Worm (Caenorhabditis elegans): Measurements from ENCODE around the gene T24E12.13.

T24E12.13 gene

DNA sequence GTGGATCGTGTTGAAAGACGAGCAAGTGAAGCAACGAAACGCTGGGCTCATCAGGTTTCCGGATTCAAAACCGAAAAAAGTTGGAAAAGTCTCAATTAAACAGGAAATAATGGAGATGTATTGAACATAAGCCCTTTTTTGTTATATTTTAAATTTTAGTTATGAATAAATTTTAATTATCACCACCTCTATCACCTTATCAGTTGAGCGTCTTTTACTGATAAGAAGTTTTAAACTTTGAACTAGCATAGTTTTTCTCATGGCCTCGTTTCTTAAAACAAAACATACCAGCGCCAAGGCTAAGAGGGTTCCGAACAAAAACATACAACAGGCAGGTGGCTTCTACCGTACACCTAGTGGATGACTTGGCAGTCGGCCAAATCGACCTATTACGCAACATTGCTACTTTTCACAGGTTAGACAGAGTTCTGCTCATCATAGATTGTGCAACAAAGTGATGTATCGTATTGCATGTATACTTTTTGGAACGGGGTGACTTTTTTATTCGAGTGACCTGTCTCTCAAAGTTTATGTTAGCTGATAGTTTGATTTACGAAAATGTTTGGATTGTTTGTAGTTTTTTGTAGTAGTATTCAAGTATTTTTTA lies 1.2 kb downstream of the T24E12.13 start:
- TF ChIP-seq mxl-1 (tag; optimal IDR thresholded peaks at IDR 0.05) (no peak), gei-17 (GFP tag; optimal IDR thresholded peaks at IDR 0.05) (no peak), sptf-2 (GFP tag; optimal IDR thresholded peaks at IDR 0.05) (no peak), him-1 (tag; optimal IDR thresholded peaks at IDR 0.05) (no peak), lin-35 (GFP tag; optimal IDR thresholded peaks at IDR 0.05) (no peak), sdz-38 (tag; optimal IDR thresholded peaks at IDR 0.05) (no peak), C06A6.2 (GFP tag; conservative IDR thresholded peaks at IDR 0.05) (no peak), D2030.7 (GFP tag; IDR thresholded peaks at IDR 0.05) (no peak), mcd-1 (GFP tag; IDR thresholded peaks at IDR 0.05) (no peak), hmg-1.2 (GFP tag; IDR thresholded peaks at IDR 0.05) (no peak), tbx-9 (tag; optimal IDR thresholded peaks at IDR 0.05; ENCODE audit: borderline replicate concordance) (no peak), snpc-1.1 (tag; optimal IDR thresholded peaks at IDR 0.05; ENCODE audit: insufficient read depth) (no peak)

DNA sequence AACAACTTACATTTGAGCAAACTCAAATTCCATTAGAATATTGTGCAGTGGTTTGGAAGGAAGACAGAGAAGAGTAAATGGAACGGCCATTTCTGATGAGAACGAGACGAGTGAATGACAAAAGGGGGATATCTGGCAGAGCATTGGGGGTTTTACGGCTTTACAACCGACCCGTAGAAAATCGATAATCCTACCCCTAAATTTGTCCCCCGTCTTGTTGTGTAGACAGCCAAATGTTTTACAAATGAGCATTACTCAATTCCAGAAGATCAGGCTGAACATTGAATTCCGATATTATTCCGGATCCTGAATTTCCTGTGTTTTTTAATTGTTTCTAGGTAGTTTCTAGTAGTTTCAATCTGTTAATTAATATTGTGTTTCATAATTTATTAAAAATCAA lies 6.1 kb downstream of the T24E12.13 start, which contains the start of gene fbxb-99:
Gene fbxb-99 (minus strand): TSS at position 101 of the 400 bp plus-strand sequence.
- TF ChIP-seq ekl-4 (GFP tag; IDR thresholded peaks at IDR 0.05) (no peak), B0261.1 (tag; optimal IDR thresholded peaks at IDR 0.05) (no peak), lin-26 (GFP tag; IDR thresholded peaks at IDR 0.05) (no peak), hlh-26 (GFP tag; conservative IDR thresholded peaks at IDR 0.05) (no peak), tlf-1 (GFP tag; optimal IDR thresholded peaks at IDR 0.05) (no peak), pbrm-1 (GFP tag; IDR thresholded peaks at IDR 0.05) (no peak)

DNA sequence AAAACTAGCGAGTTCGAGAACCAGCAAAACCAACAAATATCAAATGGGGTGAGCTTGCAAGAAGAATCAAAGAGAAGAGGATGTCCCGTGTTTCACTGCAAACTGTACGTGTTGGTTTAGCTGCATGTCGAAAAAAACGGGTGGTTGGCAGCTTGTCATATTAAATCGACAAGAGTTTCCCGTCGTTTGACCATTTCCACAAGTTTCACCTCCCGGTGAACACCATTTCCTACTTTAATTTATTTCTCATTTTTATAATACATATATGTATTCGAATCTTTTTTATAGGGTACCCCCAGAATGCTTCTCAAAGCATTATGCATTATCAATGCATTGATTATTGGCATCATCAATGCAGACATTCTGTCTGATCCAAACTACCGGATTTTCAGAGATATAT lies 8.1 kb downstream of the T24E12.13 start, which contains the start of gene Y8A9A.2:
Gene Y8A9A.2 (plus strand): TSS at position 301 of the 400 bp plus-strand sequence.
- TF ChIP-seq cebp-1 (GFP tag; IDR thresholded peaks at IDR 0.05) (no peak), cebp-1 (tag; optimal IDR thresholded peaks at IDR 0.05) (no peak), aptf-3 (GFP tag; IDR thresholded peaks at IDR 0.05) (no peak), F39B2.1 (GFP tag; IDR thresholded peaks at IDR 0.05) (no peak), repo-1 (tag; optimal IDR thresholded peaks at IDR 0.05) (no peak), F49E8.2 (tag; optimal IDR thresholded peaks at IDR 0.05; ENCODE audit: insufficient read depth) (no peak), Y53F4B.3 (GFP tag; IDR thresholded peaks at IDR 0.05) (no peak), unc-130 (GFP tag; optimal IDR thresholded peaks at IDR 0.05) (no peak), ztf-22 (GFP tag; optimal IDR thresholded peaks at IDR 0.05) (no peak), ZK185.1 (tag; optimal IDR thresholded peaks at IDR 0.05; ENCODE audit: poor library complexity, severe bottlenecking) (no peak), egrh-3 (GFP tag; IDR thresholded peaks at IDR 0.05) (no peak), Y95B8A.8 (GFP tag; IDR thresholded peaks at IDR 0.05) (no peak), lag-1 (GFP tag; IDR thresholded peaks at IDR 0.05) (no peak)

DNA sequence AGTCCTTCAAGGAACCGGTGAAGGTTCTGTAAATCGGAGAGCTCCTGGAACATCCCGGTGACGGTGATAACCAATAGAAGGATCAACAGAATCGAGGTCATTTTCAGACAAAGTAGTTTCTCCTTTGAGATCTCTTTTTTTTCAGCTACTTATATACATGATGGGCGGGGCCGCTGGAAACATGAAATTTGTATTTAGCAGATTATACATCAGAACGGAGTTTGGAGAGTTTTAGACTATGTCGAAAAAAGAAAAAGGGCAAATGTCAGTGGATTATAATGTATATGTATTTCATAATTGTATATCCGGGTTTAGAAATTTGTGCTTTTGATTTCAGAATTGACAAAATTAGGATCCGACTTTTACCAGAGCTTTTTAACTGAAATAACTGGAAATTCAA lies 16.0 kb downstream of the T24E12.13 start, which contains the start of gene ins-32:
Gene ins-32 (minus strand): TSS at position 101 of the 400 bp plus-strand sequence.
- TF ChIP-seq lag-1 (GFP tag; IDR thresholded peaks at IDR 0.05), result no peak
- no peak for TF ChIP-seq K11D2.4 (GFP tag; IDR thresholded peaks at IDR 0.05)
- TF ChIP-seq bed-2 (GFP tag; IDR thresholded peaks at IDR 0.05), result no peak
- TF ChIP-seq B0261.1 (tag; optimal IDR thresholded peaks at IDR 0.05), result no peak
- no peak for TF ChIP-seq zim-3 (tag; optimal IDR thresholded peaks at IDR 0.05)
- no peak for TF ChIP-seq pbrm-1 (GFP tag; IDR thresholded peaks at IDR 0.05)
- TF ChIP-seq sea-2 (GFP tag; IDR thresholded peaks at IDR 0.05), result no peak
- no peak for TF ChIP-seq ceh-79 (tag; optimal IDR thresholded peaks at IDR 0.05)
- no peak for TF ChIP-seq attf-3 (GFP tag; conservative IDR thresholded peaks at IDR 0.05)
- TF ChIP-seq ztf-25 (GFP tag; IDR thresholded peaks at IDR 0.05), result no peak
- no peak for TF ChIP-seq zfh-2 (GFP tag; conservative IDR thresholded peaks at IDR 0.05)
- no peak for TF ChIP-seq lin-40 (tag; optimal IDR thresholded peaks at IDR 0.05)
- no peak for TF ChIP-seq let-526 (GFP tag; IDR thresholded peaks at IDR 0.05)
- no peak for TF ChIP-seq F37B4.10 (GFP tag; IDR thresholded peaks at IDR 0.05)
- no peak for TF ChIP-seq ztf-28 (GFP tag; IDR thresholded peaks at IDR 0.05)
- TF ChIP-seq dpl-1 (GFP tag; optimal IDR thresholded peaks at IDR 0.05), result no peak
- no peak for TF ChIP-seq F49E8.2 (tag; optimal IDR thresholded peaks at IDR 0.05; ENCODE audit: insufficient read depth)

Data from whole organism, young adult.